Worm (Caenorhabditis elegans) whole organism, mixed stage, embryonic: ENCODE measurements around the gene elt-1.

Experiments used
- mep-1 ChIP-seq: fragments of 150-350 bp; optimal IDR thresholded peaks from 2 replicates; lab custom pipeline; 2017; ENCODE audit warnings: missing biosample characterization, missing genetic modification reagents, missing genetic modification characterization, inconsistent platforms
- nhr-12 ChIP-seq: fragments of 150-350 bp; optimal IDR thresholded peaks from 2 replicates; lab custom pipeline; 2014; ENCODE audit warnings: missing biosample characterization, missing genetic modification characterization
- nhr-237 ChIP-seq: fragments of 150-350 bp; optimal IDR thresholded peaks from 2 replicates; lab custom pipeline; 2014; ENCODE audit warnings: missing biosample characterization, missing genetic modification characterization
- nhr-76 ChIP-seq: sonication (generic microtip); optimal IDR thresholded peaks from 2 replicates; lab custom pipeline; 2017; ENCODE audit warnings: missing biosample characterization, missing genetic modification characterization
- pha-4 ChIP-seq: fragments of 150-350 bp; optimal IDR thresholded peaks from 2 replicates; lab custom pipeline; 2018; ENCODE audit warnings: missing biosample characterization, missing genetic modification reagents, missing genetic modification characterization
- snpc-4 ChIP-seq: fragments of 150-350 bp; optimal IDR thresholded peaks from 2 replicates; lab custom pipeline; 2014; ENCODE audit warnings: missing biosample characterization, missing genetic modification characterization
- unc-62 ChIP-seq: fragments of 150-350 bp; optimal IDR thresholded peaks from 2 replicates; lab custom pipeline; 2014; ENCODE audit warnings: missing biosample characterization, missing genetic modification reagents, missing genetic modification characterization

DNA sequence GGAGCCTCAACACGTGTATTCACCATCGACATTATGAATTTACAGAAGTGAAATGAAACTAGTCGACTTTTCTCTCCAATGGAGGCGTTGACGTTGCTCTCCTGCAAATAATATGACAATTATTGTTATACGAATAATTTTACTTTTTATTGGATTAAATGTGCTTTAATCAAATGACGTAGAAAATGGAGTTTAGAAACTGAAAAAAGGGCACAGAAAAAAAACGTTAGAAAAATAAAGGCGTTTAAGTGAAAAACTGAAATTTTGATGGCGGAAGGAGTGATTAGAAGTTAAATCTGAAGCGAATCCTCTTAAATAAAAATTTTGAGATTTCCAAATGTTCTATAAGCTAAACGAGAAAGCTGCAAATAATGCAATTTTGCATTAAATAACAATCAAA, 34.8 kb upstream of the elt-1 start, which contains the start of gene npr-2:
- TF ChIP-seq nhr-76 (tag; lab: Kevin White, UChicago) (no peak), mep-1 (tag; lab: Kevin White, UChicago) (no peak), snpc-4 (tag; lab: Kevin White, UChicago) (no peak), nhr-12 (tag; lab: Kevin White, UChicago) (no peak), nhr-237 (no peak), unc-62 (GFP tag; lab: Kevin White, UChicago) (no peak), pha-4 (tag; lab: Kevin White, UChicago) (no peak)
